Worm (Caenorhabditis elegans) whole organism, mixed stage, embryonic: ENCODE data around the gene R10E9.4.

Source experiments
- elt-1 ChIP-seq: sonication (generic microtip); optimal IDR thresholded peaks from 2 replicates; lab custom pipeline; 2017; ENCODE audit warnings: missing genetic modification characterization, mild to moderate bottlenecking, missing compliant biosample characterization, antibody characterized with exemption, moderate library complexity, borderline replicate concordance; ENCODE audit not compliant: insufficient read depth
- elt-3 ChIP-seq: fragments of 150-350 bp; optimal IDR thresholded peaks from 2 replicates; lab custom pipeline; 2014; ENCODE audit warnings: missing biosample characterization, missing genetic modification characterization
- mls-2 ChIP-seq: sonication (generic microtip); optimal IDR thresholded peaks from 2 replicates; lab custom pipeline; 2016; ENCODE audit warnings: mild to moderate bottlenecking, missing genetic modification characterization, moderate library complexity, missing compliant biosample characterization
- nhr-12 ChIP-seq: fragments of 150-350 bp; optimal IDR thresholded peaks from 2 replicates; lab custom pipeline; 2014; ENCODE audit warnings: missing biosample characterization, missing genetic modification characterization
- nhr-237 ChIP-seq: fragments of 150-350 bp; optimal IDR thresholded peaks from 2 replicates; lab custom pipeline; 2014; ENCODE audit warnings: missing biosample characterization, missing genetic modification characterization
- nhr-28 ChIP-seq: fragments of 150-350 bp; optimal IDR thresholded peaks from 2 replicates; lab custom pipeline; 2014; ENCODE audit warnings: missing biosample characterization, missing genetic modification characterization
- nhr-76 ChIP-seq: sonication (generic microtip); optimal IDR thresholded peaks from 2 replicates; lab custom pipeline; 2017; ENCODE audit warnings: missing biosample characterization, missing genetic modification characterization
- ztf-11 ChIP-seq: fragments of 150-350 bp; optimal IDR thresholded peaks from 2 replicates; lab custom pipeline; 2014; ENCODE audit warnings: missing biosample characterization, missing genetic modification characterization

- no peak for TF ChIP-seq ztf-11
- no peak for TF ChIP-seq mls-2 (tag; lab: Kevin White, UChicago)
- no peak for TF ChIP-seq elt-3 (tag; lab: Kevin White, UChicago)
- no peak for TF ChIP-seq nhr-237 (tag; lab: Kevin White, UChicago)
- no peak for TF ChIP-seq nhr-12 (tag; lab: Kevin White, UChicago)
- TF ChIP-seq nhr-28 (tag; lab: Kevin White, UChicago) = no peak
- TF ChIP-seq elt-1 = no peak
- no peak for TF ChIP-seq nhr-76
Measured at ce11 chrIII:4012036-4012435, 39.4 kb upstream of the R10E9.4 start, which contains the start of gene C36E8.4.
